Worm (Caenorhabditis elegans): Measurements from ENCODE around the gene C33E10.1.

DNA sequence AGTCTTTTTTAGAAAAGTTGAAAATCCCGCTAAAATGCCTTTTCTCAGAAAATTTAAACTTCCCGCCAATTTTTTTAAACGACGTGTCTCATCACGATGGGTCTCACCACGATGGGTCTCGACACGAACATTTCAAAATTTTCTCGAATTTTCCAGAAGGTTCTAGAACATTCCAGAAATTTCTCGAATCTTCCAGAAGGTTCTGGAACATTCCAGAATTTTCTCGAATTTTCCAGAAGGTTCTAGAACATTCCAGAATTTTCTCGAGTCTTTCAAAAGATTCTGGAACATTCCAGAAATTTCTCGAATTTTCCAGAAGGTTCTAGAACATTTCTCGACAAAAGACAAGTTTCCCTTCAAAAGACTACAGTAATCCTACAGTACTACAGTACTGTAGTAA lies 16.6 kb upstream of the C33E10.1 start:
- TF ChIP-seq B0035.1 (tag; optimal IDR thresholded peaks at IDR 0.05) (no peak), ceh-100 (GFP tag; IDR thresholded peaks at IDR 0.05) (no peak; the same call in 1 of the 2 replicates), nhr-90 (tag; optimal IDR thresholded peaks at IDR 0.05) (no peak), nhr-27 (tag; optimal IDR thresholded peaks at IDR 0.05) (no peak), let-607 (tag; optimal IDR thresholded peaks at IDR 0.05) (no peak), lsl-1 (GFP tag; optimal IDR thresholded peaks at IDR 0.05) (no peak), F55B11.4 (tag; optimal IDR thresholded peaks at IDR 0.05; ENCODE audit: borderline replicate concordance, insufficient read depth) (no peak), C06A6.2 (GFP tag; conservative IDR thresholded peaks at IDR 0.05) (no peak)

All from whole organism, young adult.